Worm (Caenorhabditis elegans) whole organism, midembryonic: ENCODE measurements around the gene ptr-24.

ENCODE experiments used
- T22C8.4 ChIP-seq: fragments of 200-800 bp; sonication (Bioruptor generic); IDR thresholded peaks from 2 replicates; pipeline ENCODE4 v1.3.6; 2022; ENCODE audit warnings: missing genetic modification characterization, missing compliant biosample characterization
- cog-1 ChIP-seq: sonication (generic microtip); optimal IDR thresholded peaks from 2 replicates; lab custom pipeline; 2016; ENCODE audit warnings: missing genetic modification characterization, missing compliant biosample characterization
- flt-1 ChIP-seq: fragments of 200-800 bp; sonication (Bioruptor generic); IDR thresholded peaks from 2 replicates; pipeline ENCODE4 v1.3.6; 2022; ENCODE audit warnings: missing genetic modification characterization, missing compliant biosample characterization
- klf-2 ChIP-seq: fragments of 200-800 bp; sonication (Bioruptor generic); conservative IDR thresholded peaks from 2 replicates; pipeline ENCODE4 v1.3.6; 2022; ENCODE audit warnings: missing genetic modification reagents, missing genetic modification characterization, missing compliant biosample characterization
- med-1 ChIP-seq: sonication (generic microtip); optimal IDR thresholded peaks from 2 replicates; lab custom pipeline; 2017; ENCODE audit warnings: missing genetic modification characterization, mild to moderate bottlenecking, missing compliant biosample characterization, antibody characterized with exemption, missing genetic modification reagents; ENCODE audit not compliant: insufficient read depth
- tab-1 ChIP-seq: fragments of 200-800 bp; sonication (Bioruptor generic); IDR thresholded peaks from 2 replicates; pipeline ENCODE4 v1.3.6; 2022; ENCODE audit warnings: missing genetic modification characterization, missing compliant biosample characterization
- ztf-23 ChIP-seq: fragments of 200-800 bp; sonication (Bioruptor generic); IDR thresholded peaks from 2 replicates; pipeline ENCODE4 v1.3.6; 2022; ENCODE audit warnings: missing genetic modification reagents, missing genetic modification characterization, missing compliant biosample characterization
- ztf-29 ChIP-seq: fragments of 200-800 bp; sonication (Bioruptor generic); IDR thresholded peaks from 2 replicates; pipeline ENCODE4 v1.3.6; 2022; ENCODE audit warnings: missing genetic modification reagents, missing genetic modification characterization, missing compliant biosample characterization

DNA sequence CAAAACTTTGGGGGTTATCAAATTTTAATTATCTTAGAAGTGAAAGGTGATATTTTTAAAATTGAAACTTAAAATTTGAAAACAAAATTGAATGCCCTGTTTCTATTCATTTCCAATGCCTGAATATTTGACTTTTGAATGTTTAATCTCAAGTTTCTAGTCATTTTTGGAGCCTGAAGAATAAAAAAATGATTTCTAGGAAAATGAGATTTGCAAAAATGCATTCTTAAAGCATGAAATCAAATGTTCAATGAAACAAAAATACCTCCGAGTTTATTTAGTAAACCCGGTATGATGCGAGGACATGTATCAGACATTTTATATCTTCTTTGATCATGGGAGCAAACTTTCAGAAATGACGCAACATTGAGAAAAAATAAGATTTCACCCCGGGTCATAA lies 41.2 kb downstream of the ptr-24 start:
- TF ChIP-seq tab-1 (no peak), ztf-29 (no peak), flt-1 (GFP tag; lab: Robert Waterston, UW) (no peak), klf-2 (no peak), ztf-23 (GFP tag; lab: Robert Waterston, UW) (no peak), T22C8.4 (GFP tag; lab: Robert Waterston, UW) (no peak), cog-1 (tag; lab: Kevin White, UChicago) (no peak), med-1 (GFP tag; lab: Kevin White, UChicago) (no peak)
